Worm (Caenorhabditis elegans) whole organism, late embryonic: ENCODE measurements around the gene tmem-184.

Source experiments
- C08G9.2 ChIP-seq: sonication (generic microtip); optimal IDR thresholded peaks from 2 replicates; lab custom pipeline; 2016; ENCODE audit warnings: mild to moderate bottlenecking, missing genetic modification characterization, moderate library complexity, missing compliant biosample characterization
- K02D7.2 ChIP-seq: sonication (generic microtip); optimal IDR thresholded peaks from 2 replicates; lab custom pipeline; 2017; ENCODE audit warnings: mild to moderate bottlenecking, missing genetic modification characterization, missing compliant biosample characterization
- K09A11.1 ChIP-seq: sonication (generic microtip); optimal IDR thresholded peaks from 2 replicates; lab custom pipeline; 2017; ENCODE audit warnings: antibody characterized with exemption, mild to moderate bottlenecking, missing genetic modification characterization, missing compliant biosample characterization; ENCODE audit not compliant: insufficient read depth
- T23F11.4 ChIP-seq: fragments of 200-800 bp; sonication (Bioruptor generic); optimal IDR thresholded peaks from 2 replicates; lab custom pipeline; 2018; ENCODE audit warnings: mild to moderate bottlenecking, missing genetic modification characterization, missing compliant biosample characterization
- Y22D7AL.16 ChIP-seq: sonication (generic microtip); optimal IDR thresholded peaks from 2 replicates; lab custom pipeline; 2016; ENCODE audit warnings: missing genetic modification characterization, missing compliant biosample characterization
- ceh-18 ChIP-seq: sonication (generic microtip); optimal IDR thresholded peaks from 2 replicates; lab custom pipeline; 2016; ENCODE audit warnings: missing genetic modification characterization, missing compliant biosample characterization
- ceh-19 ChIP-seq: fragments of 200-800 bp; sonication (Bioruptor generic); optimal IDR thresholded peaks from 2 replicates; lab custom pipeline; 2018; ENCODE audit warnings: mild to moderate bottlenecking, missing genetic modification characterization, missing compliant biosample characterization
- ceh-2 ChIP-seq: sonication (generic microtip); optimal IDR thresholded peaks from 2 replicates; lab custom pipeline; 2016; ENCODE audit warnings: missing genotype, missing genetic modification characterization, missing compliant biosample characterization
- ceh-30 ChIP-seq: fragments of 150-350 bp; optimal IDR thresholded peaks from 2 replicates; lab custom pipeline; 2014; ENCODE audit warnings: missing biosample characterization, missing genetic modification characterization
- ceh-31 ChIP-seq: sonication (generic microtip); optimal IDR thresholded peaks from 2 replicates; lab custom pipeline; 2016; ENCODE audit warnings: missing genetic modification characterization, missing compliant biosample characterization
- ceh-45 ChIP-seq: fragments of 200-800 bp; sonication (Bioruptor generic); IDR thresholded peaks from 2 replicates; pipeline ENCODE4 v1.3.6; 2022; ENCODE audit warnings: missing genetic modification reagents, missing genetic modification characterization, missing compliant biosample characterization
- ceh-9 ChIP-seq: sonication (generic microtip); optimal IDR thresholded peaks from 2 replicates; lab custom pipeline; 2016; ENCODE audit warnings: mild to moderate bottlenecking, missing genetic modification characterization, inconsistent platforms, missing compliant biosample characterization
- elt-4 ChIP-seq: sonication (generic microtip); optimal IDR thresholded peaks from 2 replicates; lab custom pipeline; 2016; ENCODE audit warnings: missing genetic modification characterization, missing compliant biosample characterization
- hlh-15 ChIP-seq: sonication (generic microtip); optimal IDR thresholded peaks from 2 replicates; lab custom pipeline; 2016; ENCODE audit warnings: missing genetic modification characterization, missing compliant biosample characterization
- hlh-8 ChIP-seq: sonication (generic microtip); optimal IDR thresholded peaks from 2 replicates; lab custom pipeline; 2016; ENCODE audit warnings: missing genotype, missing genetic modification characterization, missing compliant biosample characterization
- nfya-1 ChIP-seq: sonication (generic microtip); optimal IDR thresholded peaks from 2 replicates; lab custom pipeline; 2017; ENCODE audit warnings: missing genetic modification characterization, mild to moderate bottlenecking, missing compliant biosample characterization, antibody characterized with exemption, moderate library complexity
- nhr-232 ChIP-seq: sonication (generic microtip); optimal IDR thresholded peaks from 2 replicates; lab custom pipeline; 2016; ENCODE audit warnings: missing genetic modification characterization, missing compliant biosample characterization
- pag-3 ChIP-seq: sonication (generic microtip); optimal IDR thresholded peaks from 2 replicates; lab custom pipeline; 2016; ENCODE audit warnings: missing compliant biosample characterization, missing genetic modification characterization, borderline replicate concordance
- pax-1 ChIP-seq: fragments of 150-350 bp; optimal IDR thresholded peaks from 2 replicates; lab custom pipeline; 2014; ENCODE audit warnings: missing biosample characterization, missing genetic modification characterization
- pha-2 ChIP-seq: sonication (generic microtip); optimal IDR thresholded peaks from 2 replicates; lab custom pipeline; 2017; ENCODE audit warnings: mild to moderate bottlenecking, missing genetic modification characterization, missing compliant biosample characterization
- pha-4 ChIP-seq: fragments of 150-350 bp; optimal IDR thresholded peaks from 2 replicates; lab custom pipeline; 2018; ENCODE audit warnings: missing biosample characterization, missing genetic modification reagents, missing genetic modification characterization
- pqm-1 ChIP-seq: sonication (generic microtip); optimal IDR thresholded peaks from 2 replicates; lab custom pipeline; 2016; ENCODE audit warnings: missing genetic modification characterization, missing compliant biosample characterization
- pros-1 ChIP-seq: fragments of 150-350 bp; optimal IDR thresholded peaks from 2 replicates; lab custom pipeline; 2014; ENCODE audit warnings: missing biosample characterization, missing genetic modification reagents, missing genetic modification characterization
- ref-2 ChIP-seq: sonication (generic microtip); optimal IDR thresholded peaks from 2 replicates; lab custom pipeline; 2016; ENCODE audit warnings: missing genetic modification characterization, missing compliant biosample characterization
- sdc-2 ChIP-seq: sonication (generic microtip); optimal IDR thresholded peaks from 2 replicates; lab custom pipeline; 2016; ENCODE audit warnings: missing genotype, missing genetic modification characterization, missing compliant biosample characterization
- sox-2 ChIP-seq: fragments of 200-800 bp; sonication (Bioruptor generic); IDR thresholded peaks from 2 replicates; pipeline ENCODE4 v1.3.6; 2022; ENCODE audit warnings: missing genetic modification reagents, missing genetic modification characterization, missing compliant biosample characterization
- sox-4 ChIP-seq: sonication (generic microtip); optimal IDR thresholded peaks from 2 replicates; lab custom pipeline; 2017; ENCODE audit warnings: mild to moderate bottlenecking, missing genetic modification characterization, inconsistent platforms, missing compliant biosample characterization
- ttx-3 ChIP-seq: sonication (generic microtip); optimal IDR thresholded peaks from 2 replicates; lab custom pipeline; 2016; ENCODE audit warnings: missing genetic modification reagents, missing genetic modification characterization, missing compliant biosample characterization
- unc-3 ChIP-seq, 2 experiments: fragments of 200-800 bp in 1 of 2; sonication (Bioruptor generic) in 1 of 2; sonication (generic microtip) in 1 of 2; conservative IDR thresholded peaks in 1 of 2; optimal IDR thresholded peaks in 1 of 2; 2 replicates each; pipeline versions ENCODE4 v1.3.6 to Lab custom; 2016 to 2022; ENCODE audit warnings: missing compliant biosample characterization in 2 of 2, missing genetic modification characterization in 2 of 2, missing genetic modification reagents in 1 of 2
- ztf-16 ChIP-seq: sonication (generic microtip); optimal IDR thresholded peaks from 2 replicates; lab custom pipeline; 2017; ENCODE audit warnings: missing genetic modification characterization, missing compliant biosample characterization

Gene tmem-184

DNA sequence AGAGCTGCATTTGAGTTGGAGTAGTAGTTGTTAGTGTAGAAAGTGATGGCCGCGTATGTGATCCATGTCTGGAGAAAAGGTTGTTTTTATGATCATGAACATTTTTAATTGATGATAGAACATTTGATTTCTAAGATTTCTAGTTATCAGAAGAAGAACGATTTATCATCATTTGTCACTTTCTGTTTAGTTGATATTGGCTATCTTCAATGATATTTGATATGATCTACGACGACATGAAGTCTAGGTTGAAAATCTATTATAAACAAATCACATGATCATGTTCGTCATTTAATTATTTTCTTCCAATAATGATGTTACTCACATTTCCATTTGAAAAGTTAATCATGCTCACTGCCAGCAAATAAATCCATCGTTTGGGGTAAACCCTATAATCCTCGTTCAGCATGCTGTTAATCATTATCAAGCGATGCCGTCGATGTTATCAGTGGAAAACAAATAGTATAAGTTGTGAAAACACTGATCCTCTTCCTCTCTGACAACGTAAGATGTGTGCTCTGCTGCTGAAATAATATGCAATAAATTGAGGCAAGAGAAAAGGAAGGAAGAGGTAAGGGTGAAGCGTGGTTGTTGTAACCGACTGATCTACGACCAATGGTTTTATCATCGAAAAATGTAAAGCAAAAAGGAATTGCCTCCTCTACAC is 30.4 kb upstream of the tmem-184 start:
- no peak for TF ChIP-seq nhr-232 (tag; lab: Kevin White, UChicago)
- TF ChIP-seq ceh-9 (tag; lab: Kevin White, UChicago) = no peak
- no peak for TF ChIP-seq pag-3
- TF ChIP-seq pha-4 (tag; lab: Kevin White, UChicago) = no peak
- TF ChIP-seq C08G9.2 = no peak
- no peak for TF ChIP-seq pax-1 (tag; lab: Kevin White, UChicago)

DNA sequence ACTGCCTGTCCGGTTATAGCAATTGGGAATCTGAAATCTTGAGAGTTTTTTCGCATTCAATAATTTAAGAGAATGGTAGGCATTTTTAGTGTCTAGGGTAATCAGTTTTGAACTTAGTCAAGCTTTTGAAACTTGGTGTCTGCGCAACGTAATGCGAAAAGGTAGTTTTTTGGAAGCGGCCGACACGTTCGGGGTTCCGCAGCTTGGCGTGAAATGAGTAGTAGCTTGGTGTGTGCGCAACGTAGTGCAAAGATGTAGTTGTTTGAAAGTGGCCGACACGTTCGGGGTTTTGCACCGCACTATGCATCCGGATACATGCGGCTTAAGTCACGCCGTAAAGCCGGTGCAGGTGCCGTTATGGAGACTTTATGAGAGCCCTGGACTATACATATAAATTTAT is 29.6 kb upstream of the tmem-184 start:
- TF ChIP-seq pha-2 (tag; lab: Kevin White, UChicago) (no peak), ceh-19 (GFP tag; lab: Kevin White, UChicago) (no peak), K09A11.1 (no peak), T23F11.4 (no peak), pros-1 (no peak), K02D7.2 (no peak)

ce11 chrX:14731828-14732331 is 25.2 kb upstream of the tmem-184 start, which contains the start of gene F33C8.4:
Gene F33C8.4 (plus strand): TSS chrX:14732281.
- TF ChIP-seq ceh-18 (tag; lab: Kevin White, UChicago) = peak; percentile 49
- no peak for TF ChIP-seq nfya-1 (tag; lab: Kevin White, UChicago)
- TF ChIP-seq pha-4 (tag; lab: Kevin White, UChicago) = no peak

ce11 chrX:14729319-14729718 is 22.7 kb upstream of the tmem-184 start, which contains the start of gene tsp-8:
Gene tsp-8 (minus strand): TSS chrX:14729503.
- TF ChIP-seq ceh-18 (tag; lab: Kevin White, UChicago) (peak; percentile 6), hlh-8 (no peak), pros-1 (no peak)

ce11 chrX:14724935-14725334 is 18.3 kb upstream of the tmem-184 start:
- TF ChIP-seq C08G9.2 (no peak), pqm-1 (tag; lab: Kevin White, UChicago) (no peak), ztf-16 (no peak), ceh-2 (tag; lab: Kevin White, UChicago) (no peak), sdc-2 (no peak), pax-1 (tag; lab: Kevin White, UChicago) (no peak)

- TF ChIP-seq pha-2 (tag; lab: Kevin White, UChicago) = no peak
- TF ChIP-seq sox-4 = no peak
- TF ChIP-seq unc-3 (GFP tag; conservative IDR thresholded peaks at IDR 0.05; lab: Robert Waterston, UW) = no peak
- TF ChIP-seq unc-3 (tag; optimal IDR thresholded peaks at IDR 0.05; lab: Kevin White, UChicago) = no peak
- no peak for TF ChIP-seq ceh-18 (tag; lab: Kevin White, UChicago)
- no peak for TF ChIP-seq elt-4
- no peak for TF ChIP-seq ttx-3 (tag; lab: Kevin White, UChicago)
- no peak for TF ChIP-seq hlh-15
- no peak for TF ChIP-seq K09A11.1
- TF ChIP-seq ref-2 = no peak
Observed at ce11 chrX:14721098-14721497, 14.4 kb upstream of the tmem-184 start, which contains the start of gene F33C8.2. Gene F33C8.2 (plus strand): TSS chrX:14721398.

- no peak for TF ChIP-seq elt-4
- no peak for TF ChIP-seq ceh-31 (tag; lab: Kevin White, UChicago)
- no peak for TF ChIP-seq ceh-30 (tag; lab: Kevin White, UChicago)
- no peak for TF ChIP-seq ztf-16
- TF ChIP-seq K02D7.2 = no peak
- no peak for TF ChIP-seq unc-3 (GFP tag; conservative IDR thresholded peaks at IDR 0.05; lab: Robert Waterston, UW)
- TF ChIP-seq unc-3 (tag; optimal IDR thresholded peaks at IDR 0.05; lab: Kevin White, UChicago) = no peak
- TF ChIP-seq pax-1 (tag; lab: Kevin White, UChicago) = no peak
- TF ChIP-seq ceh-45 (GFP tag; lab: Robert Waterston, UW) = no peak
- TF ChIP-seq Y22D7AL.16 (tag; lab: Kevin White, UChicago) = no peak
- no peak for TF ChIP-seq pqm-1 (tag; lab: Kevin White, UChicago)
- no peak for TF ChIP-seq sox-2 (GFP tag; lab: Robert Waterston, UW)
- no peak for TF ChIP-seq ceh-19 (GFP tag; lab: Kevin White, UChicago)
Observed at ce11 chrX:14717782-14718181, 11.1 kb upstream of the tmem-184 start.
